Fruit fly (Drosophila melanogaster): ENCODE measurements around the gene CG7304.

CG7304 gene

dm6 chr3L:15664199-15664794 is 15.2 kb upstream of the CG7304 start:
- no peak for TF ChIP-seq Hr96 (GFP tag; optimal IDR thresholded peaks at IDR 0.05)
- no peak for TF ChIP-seq pad (GFP tag; optimal IDR thresholded peaks at IDR 0.05)
- no peak for TF ChIP-seq CG12768 (GFP tag; optimal IDR thresholded peaks at IDR 0.05)
- no peak for TF ChIP-seq cic (GFP tag; optimal IDR thresholded peaks at IDR 0.05)
- TF ChIP-seq Crg-1 (GFP tag; optimal IDR thresholded peaks at IDR 0.05): no peak
- TF ChIP-seq CG7101 (tag; optimal IDR thresholded peaks at IDR 0.05): no peak
- no peak for TF ChIP-seq CG14711 (tag; optimal IDR thresholded peaks at IDR 0.05)
- no peak for TF ChIP-seq CG5204 (GFP tag; optimal IDR thresholded peaks at IDR 0.05)
- no peak for TF ChIP-seq bab1 (GFP tag; optimal IDR thresholded peaks at IDR 0.05)
- no peak for TF ChIP-seq CG11617 (GFP tag; optimal IDR thresholded peaks at IDR 0.05)
- no peak for TF ChIP-seq CG7045 (GFP tag; optimal IDR thresholded peaks at IDR 0.05)

dm6 chr3L:15665741-15666140 is 13.8 kb upstream of the CG7304 start:
- TF ChIP-seq ovo (GFP tag; optimal IDR thresholded peaks at IDR 0.05) (no peak), CG11617 (GFP tag; optimal IDR thresholded peaks at IDR 0.05) (no peak), CG7045 (GFP tag; optimal IDR thresholded peaks at IDR 0.05) (no peak), CG12768 (GFP tag; optimal IDR thresholded peaks at IDR 0.05) (no peak), bab1 (GFP tag; optimal IDR thresholded peaks at IDR 0.05) (no peak), Mnt (GFP tag; optimal IDR thresholded peaks at IDR 0.05) (no peak), Crg-1 (GFP tag; optimal IDR thresholded peaks at IDR 0.05) (no peak), CG7101 (tag; optimal IDR thresholded peaks at IDR 0.05) (no peak), CG1620 (GFP tag; optimal IDR thresholded peaks at IDR 0.05) (no peak)

dm6 chr3L:15669939-15670338 is 9.6 kb upstream of the CG7304 start:
- TF ChIP-seq Hr96 (GFP tag; optimal IDR thresholded peaks at IDR 0.05) (no peak), kay (GFP tag; ENCODE audit: borderline replicate concordance) (no peak), CG12768 (GFP tag; optimal IDR thresholded peaks at IDR 0.05) (no peak), bab1 (GFP tag; optimal IDR thresholded peaks at IDR 0.05) (no peak), cic (GFP tag; optimal IDR thresholded peaks at IDR 0.05) (no peak), CG1620 (GFP tag; optimal IDR thresholded peaks at IDR 0.05) (no peak), CG5204 (GFP tag; optimal IDR thresholded peaks at IDR 0.05) (no peak), pad (GFP tag; optimal IDR thresholded peaks at IDR 0.05) (no peak), CG33017 (tag; optimal IDR thresholded peaks at IDR 0.05) (no peak)

- TF ChIP-seq cic (GFP tag; optimal IDR thresholded peaks at IDR 0.05) (no peak), Clk (GFP tag; optimal IDR thresholded peaks at IDR 0.05) (no peak), CG7101 (tag; optimal IDR thresholded peaks at IDR 0.05) (no peak), CG12768 (GFP tag; optimal IDR thresholded peaks at IDR 0.05) (no peak), Hr96 (GFP tag; optimal IDR thresholded peaks at IDR 0.05) (no peak), Mnt (GFP tag; optimal IDR thresholded peaks at IDR 0.05) (no peak), bab1 (GFP tag; optimal IDR thresholded peaks at IDR 0.05) (no peak), kay (GFP tag; ENCODE audit: borderline replicate concordance) (no peak), CG14711 (tag; optimal IDR thresholded peaks at IDR 0.05) (no peak), CG11617 (GFP tag; optimal IDR thresholded peaks at IDR 0.05) (no peak), CG5204 (GFP tag; optimal IDR thresholded peaks at IDR 0.05) (no peak), CG1620 (GFP tag; optimal IDR thresholded peaks at IDR 0.05) (no peak), toe (GFP tag; optimal IDR thresholded peaks at IDR 0.05) (no peak), Crg-1 (GFP tag; optimal IDR thresholded peaks at IDR 0.05) (no peak), tj (GFP tag; optimal IDR thresholded peaks at IDR 0.05) (no peak), CG33017 (tag; optimal IDR thresholded peaks at IDR 0.05) (no peak), CG7045 (GFP tag; optimal IDR thresholded peaks at IDR 0.05) (no peak), pad (GFP tag; optimal IDR thresholded peaks at IDR 0.05) (no peak), cnc (optimal IDR thresholded peaks at IDR 0.05) (no peak), ovo (GFP tag; optimal IDR thresholded peaks at IDR 0.05) (no peak)
These were observed 9.1 kb upstream of the CG7304 start for dm6 chr3L:15670455-15670854.

dm6 chr3L:15672800-15673199 is 6.7 kb upstream of the CG7304 start:
- no peak for TF ChIP-seq CG12768 (GFP tag; optimal IDR thresholded peaks at IDR 0.05)
- no peak for TF ChIP-seq Hr96 (GFP tag; optimal IDR thresholded peaks at IDR 0.05)
- no peak for TF ChIP-seq CG14711 (tag; optimal IDR thresholded peaks at IDR 0.05)
- no peak for TF ChIP-seq CG33017 (tag; optimal IDR thresholded peaks at IDR 0.05)
- no peak for TF ChIP-seq CG7045 (GFP tag; optimal IDR thresholded peaks at IDR 0.05)
- TF ChIP-seq CG5204 (GFP tag; optimal IDR thresholded peaks at IDR 0.05): no peak
- no peak for TF ChIP-seq ovo (GFP tag; optimal IDR thresholded peaks at IDR 0.05)
- TF ChIP-seq Crg-1 (GFP tag; optimal IDR thresholded peaks at IDR 0.05): no peak
- no peak for TF ChIP-seq Clk (GFP tag; optimal IDR thresholded peaks at IDR 0.05)
- TF ChIP-seq cnc (optimal IDR thresholded peaks at IDR 0.05): no peak

- TF ChIP-seq Hr96 (GFP tag; optimal IDR thresholded peaks at IDR 0.05) (no peak), CG5204 (GFP tag; optimal IDR thresholded peaks at IDR 0.05) (no peak), tj (GFP tag; optimal IDR thresholded peaks at IDR 0.05) (no peak), bab1 (GFP tag; optimal IDR thresholded peaks at IDR 0.05) (no peak), CG7045 (GFP tag; optimal IDR thresholded peaks at IDR 0.05) (no peak), kay (GFP tag; ENCODE audit: borderline replicate concordance) (no peak), CG14711 (tag; optimal IDR thresholded peaks at IDR 0.05) (no peak), cnc (optimal IDR thresholded peaks at IDR 0.05) (no peak), CG12768 (GFP tag; optimal IDR thresholded peaks at IDR 0.05) (no peak), Crg-1 (GFP tag; optimal IDR thresholded peaks at IDR 0.05) (no peak), pad (GFP tag; optimal IDR thresholded peaks at IDR 0.05) (no peak), CG1620 (GFP tag; optimal IDR thresholded peaks at IDR 0.05) (no peak), CG7101 (tag; optimal IDR thresholded peaks at IDR 0.05) (no peak), Mnt (GFP tag; optimal IDR thresholded peaks at IDR 0.05) (no peak), CG33017 (tag; optimal IDR thresholded peaks at IDR 0.05) (no peak), ovo (GFP tag; optimal IDR thresholded peaks at IDR 0.05) (no peak), cic (GFP tag; optimal IDR thresholded peaks at IDR 0.05) (no peak), CG11617 (GFP tag; optimal IDR thresholded peaks at IDR 0.05) (no peak), toe (GFP tag; optimal IDR thresholded peaks at IDR 0.05) (no peak)
These were observed 4.4 kb upstream of the CG7304 start for dm6 chr3L:15675111-15675510.

Data from whole organism, adult.